Fruit fly (Drosophila melanogaster) whole organism, wandering third instar larva: ENCODE measurements around the gene TwdlV.

Experiments
- CG32264 ChIP-seq: fragments of 200-800 bp; sonication (Bioruptor generic); optimal IDR thresholded peaks from 2 replicates; lab custom pipeline; 2016; ENCODE audit warnings: missing biosample characterization, missing genetic modification characterization
- CG9705 ChIP-seq: fragments of 200-800 bp; sonication (Bioruptor generic); optimal IDR thresholded peaks from 2 replicates; lab custom pipeline; 2018; ENCODE audit warnings: missing biosample characterization, mild to moderate bottlenecking, missing genetic modification characterization
- Dfd ChIP-seq: fragments of >200 bp; optimal IDR thresholded peaks from 2 replicates; lab custom pipeline; 2017; ENCODE audit warnings: missing biosample characterization, missing genetic modification characterization
- HLH106 ChIP-seq: fragments of 200-800 bp; optimal IDR thresholded peaks from 3 replicates; lab custom pipeline; 2019; ENCODE audit warnings: missing biosample characterization, mild to moderate bottlenecking, missing genetic modification characterization, moderate library complexity
- Hnf4 ChIP-seq: fragments of 200-800 bp; sonication (Bioruptor generic); optimal IDR thresholded peaks from 2 replicates; lab custom pipeline; 2016; ENCODE audit warnings: missing biosample characterization, mild to moderate bottlenecking, missing genetic modification characterization
- Hr78 ChIP-seq: fragments of >200 bp; optimal IDR thresholded peaks from 2 replicates; lab custom pipeline; 2017; ENCODE audit warnings: missing biosample characterization, missing genetic modification characterization
- Hr83 ChIP-seq: fragments of 200-300 bp; sonication (Bioruptor generic); optimal IDR thresholded peaks from 2 replicates; lab custom pipeline; 2016; ENCODE audit warnings: missing biosample characterization, mild to moderate bottlenecking, missing genetic modification characterization, moderate library complexity; ENCODE audit not compliant: poor library complexity, severe bottlenecking
- Mio ChIP-seq: sonication (Bioruptor generic); optimal IDR thresholded peaks from 2 replicates; lab custom pipeline; 2016; ENCODE audit warnings: missing biosample characterization, missing genetic modification characterization
- N ChIP-seq: fragments of >200 bp; optimal IDR thresholded peaks from 2 replicates; lab custom pipeline; 2018; ENCODE audit warnings: missing biosample characterization, missing external identifiers, missing genetic modification characterization
- OdsH ChIP-seq: fragments of 200-800 bp; sonication (Bioruptor generic); optimal IDR thresholded peaks from 2 replicates; lab custom pipeline; 2016; ENCODE audit warnings: missing biosample characterization, mild to moderate bottlenecking, missing genetic modification characterization
- Vsx2 ChIP-seq: fragments of 200-300, 225-300 bp; sonication (Bioruptor generic); optimal IDR thresholded peaks from 2 replicates; lab custom pipeline; 2018; ENCODE audit warnings: missing biosample characterization, missing genetic modification characterization; ENCODE audit not compliant: partially characterized antibody
- br ChIP-seq: fragments of 200-800 bp; sonication (Bioruptor generic); optimal IDR thresholded peaks from 2 replicates; lab custom pipeline; 2016; ENCODE audit warnings: missing biosample characterization, missing genetic modification characterization
- ey ChIP-seq: fragments of 200-800 bp; sonication (Bioruptor generic); optimal IDR thresholded peaks from 2 replicates; lab custom pipeline; 2016; ENCODE audit warnings: missing biosample characterization, missing genetic modification characterization
- jim ChIP-seq: fragments of 175-275, 200-325 bp; sonication (Bioruptor generic); optimal IDR thresholded peaks from 2 replicates; lab custom pipeline; 2016; ENCODE audit warnings: missing biosample characterization, mild to moderate bottlenecking, missing genetic modification characterization
- pan ChIP-seq: fragments of >200 bp; optimal IDR thresholded peaks from 2 replicates; lab custom pipeline; 2017
- sv ChIP-seq: fragments of 200-800 bp; sonication (Bioruptor generic); optimal IDR thresholded peaks from 3 replicates; lab custom pipeline; 2016; ENCODE audit warnings: missing biosample characterization, missing genetic modification characterization
- tai ChIP-seq: sonication (Bioruptor generic); optimal IDR thresholded peaks from 2 replicates; lab custom pipeline; 2016; ENCODE audit warnings: missing biosample characterization, missing genetic modification characterization

TwdlV gene

DNA sequence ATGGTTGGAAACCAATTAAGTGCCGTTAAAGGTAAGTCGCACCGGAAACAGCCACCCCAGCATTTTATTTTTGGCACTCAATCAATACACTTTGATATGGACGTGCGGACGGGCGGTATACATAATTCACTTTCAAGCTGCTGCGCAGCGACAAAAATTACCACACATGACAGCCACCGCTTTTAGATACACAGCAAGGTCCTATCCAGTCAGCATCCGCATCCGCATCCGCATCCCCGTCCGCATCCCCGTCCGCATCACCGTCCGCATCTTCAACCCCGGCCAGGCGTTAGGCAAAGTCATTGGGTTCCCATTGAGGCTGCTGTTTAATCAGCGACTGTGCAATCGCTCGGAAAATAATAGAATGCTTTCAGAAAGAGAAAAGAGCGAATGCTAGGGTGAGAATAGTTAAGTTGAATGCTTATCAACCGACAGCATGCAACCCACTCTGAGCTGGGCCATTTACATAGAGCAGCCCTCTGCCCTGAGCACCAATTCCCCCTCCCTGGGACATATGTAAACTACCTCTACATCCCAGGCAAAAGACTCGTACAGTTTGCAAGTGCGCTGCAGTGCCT is 30.0 kb downstream of the TwdlV start:
- TF ChIP-seq tai (GFP tag; lab: Kevin White, UChicago) = no peak
- no peak for TF ChIP-seq CG9705 (GFP tag; lab: Kevin White, UChicago)

DNA sequence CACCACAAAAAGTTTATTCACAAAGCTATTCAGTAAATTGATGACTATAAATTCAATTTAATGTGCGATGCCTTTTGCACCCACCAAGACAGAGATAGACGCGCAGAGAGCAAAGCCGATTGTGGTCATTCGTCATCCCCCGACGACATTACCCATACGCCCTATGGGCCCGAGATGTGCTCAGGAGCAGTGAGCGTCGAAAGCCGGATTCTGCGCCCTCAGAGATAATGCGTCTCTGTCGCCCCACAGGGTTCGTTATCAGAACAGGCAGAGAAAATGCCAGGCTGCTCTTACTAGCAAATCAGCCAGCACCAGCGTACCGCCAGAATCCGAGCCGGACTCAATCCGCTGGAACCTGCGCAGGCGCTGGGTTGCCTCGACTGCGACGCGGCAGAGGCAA is 36.8 kb downstream of the TwdlV start:
- TF ChIP-seq N (GFP tag; lab: Kevin White, UChicago) (no peak), Dfd (GFP tag; lab: Kevin White, UChicago) (no peak), pan (lab: Kevin White, UChicago) (no peak), Vsx2 (GFP tag; lab: Kevin White, UChicago) (peak; percentile 56)

DNA sequence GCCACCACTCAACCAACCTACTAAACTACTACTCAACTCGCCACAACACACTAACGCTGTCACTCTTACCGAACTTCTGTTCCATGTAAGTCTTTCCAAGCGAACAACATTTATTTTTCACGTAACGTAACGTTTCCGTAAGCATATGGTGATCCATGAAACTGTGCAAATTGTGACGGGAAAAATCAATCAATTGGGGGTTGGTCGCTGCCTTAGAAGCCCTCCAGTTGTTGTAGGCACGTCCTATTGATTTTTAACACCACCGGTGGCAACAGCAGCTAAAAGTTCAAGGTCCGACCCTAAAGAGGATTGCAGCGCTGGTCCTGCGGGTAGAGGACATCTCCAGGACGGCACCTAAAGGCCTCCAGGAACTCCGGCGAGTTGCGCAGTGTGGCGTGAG is 37.7 kb downstream of the TwdlV start:
- no peak for TF ChIP-seq jim (GFP tag; lab: Kevin White, UChicago)
- no peak for TF ChIP-seq CG32264 (GFP tag; lab: Kevin White, UChicago)
- no peak for TF ChIP-seq Hr83 (GFP tag; lab: Kevin White, UChicago)
- no peak for TF ChIP-seq br (GFP tag; lab: Kevin White, UChicago)
- no peak for TF ChIP-seq Dfd (GFP tag; lab: Kevin White, UChicago)
- no peak for TF ChIP-seq OdsH
- TF ChIP-seq Hr78 = no peak
- no peak for TF ChIP-seq HLH106 (tag; lab: Kevin White, UChicago)
- TF ChIP-seq ey (GFP tag; lab: Kevin White, UChicago) = no peak
- TF ChIP-seq sv = no peak

DNA sequence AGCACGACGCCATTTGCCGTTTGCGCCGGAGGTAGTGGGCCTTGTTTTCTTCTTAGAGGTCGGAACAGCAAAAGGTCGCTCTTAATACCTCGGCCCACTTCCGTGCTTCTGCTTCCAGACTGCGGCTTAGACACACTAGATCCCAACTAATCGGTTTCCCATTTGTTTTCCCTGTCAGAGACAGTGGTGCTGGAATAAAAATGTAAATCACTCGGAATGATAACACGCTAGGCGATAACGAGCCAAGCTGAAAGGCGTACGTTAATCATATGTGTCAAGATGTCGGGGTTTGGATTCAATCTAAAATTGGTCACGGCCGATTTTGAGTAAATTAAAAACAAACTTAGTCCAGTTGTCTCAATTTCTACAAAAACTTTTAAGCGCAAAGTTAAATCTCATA is 40.2 kb downstream of the TwdlV start, which contains the start of gene Nepl11:
TSS of gene Nepl11 (minus strand) at position 152 of the 400 bp plus-strand sequence.
- TF ChIP-seq Hnf4 (GFP tag; lab: Kevin White, UChicago) (no peak), Hr83 (GFP tag; lab: Kevin White, UChicago) (no peak)

DNA sequence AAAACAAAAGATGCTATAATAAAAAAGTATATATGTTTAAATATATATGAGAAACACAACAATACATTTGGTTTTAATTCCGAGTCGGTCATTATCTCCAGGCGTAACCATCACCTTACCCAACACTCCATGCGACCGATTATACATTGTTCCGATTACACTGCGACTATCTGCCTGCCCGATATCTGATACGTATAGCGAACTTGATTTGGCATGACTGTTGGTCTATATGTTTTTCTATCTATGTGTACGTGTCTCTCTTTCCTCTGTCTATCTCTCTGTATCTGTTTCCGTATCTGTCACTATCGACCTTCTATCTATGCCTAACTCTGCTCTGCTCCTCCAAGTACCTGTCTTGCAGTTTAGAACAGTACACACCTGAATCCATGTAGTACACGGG is 47.0 kb downstream of the TwdlV start:
- no peak for TF ChIP-seq CG9705 (GFP tag; lab: Kevin White, UChicago)
- no peak for TF ChIP-seq Mio (GFP tag; lab: Kevin White, UChicago)
- TF ChIP-seq, all 38 proteins: peak for 0
